Worm (Caenorhabditis elegans) whole organism, L2 larva: ENCODE measurements around the gene nhr-48.

ENCODE experiments used
- ama-1 ChIP-seq: fragments of 150-350 bp; optimal IDR thresholded peaks from 2 replicates; lab custom pipeline; 2018; ENCODE audit warnings: inconsistent platforms
- mdl-1 ChIP-seq, 2 experiments: fragments of 150-350 bp in 1 of 2; sonication (generic microtip) in 1 of 2; optimal IDR thresholded peaks; 2 replicates each; lab custom pipeline; 2017; ENCODE audit warnings: missing biosample characterization in 2 of 2, missing genetic modification characterization in 2 of 2
- nhr-11 ChIP-seq: fragments of 150-350 bp; optimal IDR thresholded peaks from 2 replicates; lab custom pipeline; 2014; ENCODE audit warnings: missing biosample characterization, missing genetic modification characterization
- nhr-12 ChIP-seq: fragments of 150-350 bp; optimal IDR thresholded peaks from 2 replicates; lab custom pipeline; 2014; ENCODE audit warnings: missing biosample characterization, missing genetic modification characterization
- nhr-237 ChIP-seq: fragments of 150-350 bp; optimal IDR thresholded peaks from 2 replicates; lab custom pipeline; 2014; ENCODE audit warnings: missing biosample characterization, missing genetic modification characterization
- nhr-77 ChIP-seq: fragments of 150-350 bp; optimal IDR thresholded peaks from 2 replicates; lab custom pipeline; 2014; ENCODE audit warnings: missing biosample characterization, missing genetic modification characterization
- skn-1 ChIP-seq: sonication (generic microtip); optimal IDR thresholded peaks from 2 replicates; lab custom pipeline; 2017; ENCODE audit warnings: missing biosample characterization, missing genetic modification characterization
- sma-3 ChIP-seq: sonication (generic microtip); optimal IDR thresholded peaks from 2 replicates; lab custom pipeline; 2016; ENCODE audit warnings: missing genetic modification reagents, missing genetic modification characterization, missing compliant biosample characterization
- unc-55 ChIP-seq: fragments of 150-350 bp; sonication (generic microtip); optimal IDR thresholded peaks from 3 replicates; lab custom pipeline; 2014; ENCODE audit warnings: missing biosample characterization, missing genetic modification reagents, missing genetic modification characterization

DNA sequence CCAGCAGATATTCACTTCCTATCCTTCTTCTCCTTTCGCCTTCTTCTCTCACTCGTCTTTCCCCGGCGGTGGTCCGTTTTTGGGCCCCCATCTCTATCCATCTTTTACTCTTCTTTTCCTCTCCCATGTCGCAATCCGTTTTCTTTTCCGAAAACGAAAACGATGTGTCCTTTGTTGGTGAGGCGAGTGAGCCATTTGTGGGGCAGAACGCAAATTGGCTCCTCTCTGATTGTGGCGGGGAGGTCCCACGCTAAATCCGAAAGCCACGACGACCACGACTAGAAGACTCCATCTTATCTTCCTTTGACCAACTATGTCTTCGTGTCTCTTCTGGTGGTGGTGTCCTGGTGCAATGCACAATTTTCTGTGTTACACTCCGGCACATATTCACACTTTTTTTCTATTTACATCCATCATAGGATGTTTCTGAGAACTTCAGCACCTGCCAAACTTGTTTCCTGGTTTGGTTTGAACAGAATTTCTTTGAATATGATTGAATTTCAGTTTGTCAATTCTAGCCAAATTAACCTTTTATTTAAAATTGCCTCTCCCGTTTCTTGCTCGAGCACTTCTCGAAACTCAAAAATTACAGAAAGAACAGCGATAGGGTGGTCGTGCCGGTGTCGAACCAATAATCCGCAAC lies 41.7 kb upstream of the nhr-48 start, which contains the start of gene pcdr-1:
- no peak for TF ChIP-seq ama-1 (lab: Kevin White, UChicago)
- TF ChIP-seq sma-3, result no peak
- no peak for TF ChIP-seq nhr-237 (tag; lab: Kevin White, UChicago)
- no peak for TF ChIP-seq mdl-1 (tag; optimal IDR thresholded peaks at IDR 0.05; lab: Kevin White, UChicago)
- TF ChIP-seq nhr-12 (tag; lab: Kevin White, UChicago), result no peak
- TF ChIP-seq nhr-77 (tag; lab: Kevin White, UChicago), result no peak
- TF ChIP-seq unc-55 (GFP tag; lab: Kevin White, UChicago), result no peak
- TF ChIP-seq nhr-11 (tag; lab: Kevin White, UChicago), result no peak
- TF ChIP-seq skn-1 (tag; lab: Kevin White, UChicago), result no peak
